Fruit fly (Drosophila melanogaster) whole organism, embryonic: Measurements from ENCODE around the gene PIG-Q.

Experiments used
- Awh ChIP-seq: fragments of 200-800 bp; sonication (Bioruptor generic); IDR thresholded peaks from 2 replicates; pipeline ENCODE4, ENCODE4 v1.3.6; 2022; ENCODE audit warnings: missing biosample characterization, missing genetic modification characterization
- Bteb2 ChIP-seq: fragments of 200-800 bp; sonication (Bioruptor generic); optimal IDR thresholded peaks from 2 replicates; lab custom pipeline; 2016; ENCODE audit warnings: missing biosample characterization, missing genetic modification characterization
- CG1024 ChIP-seq: fragments of 200-800 bp; sonication (Bioruptor generic); IDR thresholded peaks from 2 replicates; pipeline ENCODE4 v1.3.6; 2022; ENCODE audit warnings: missing biosample characterization, missing genetic modification characterization
- CG11504 ChIP-seq: fragments of 200-800 bp; sonication (Bioruptor generic); optimal IDR thresholded peaks from 3 replicates; lab custom pipeline; 2019; ENCODE audit warnings: missing biosample characterization, mild to moderate bottlenecking, missing genetic modification characterization, moderate library complexity
- CG11695 ChIP-seq: fragments of 200-800 bp; sonication (Bioruptor generic); IDR thresholded peaks from 3 replicates; pipeline ENCODE4 v1.3.6; 2022; ENCODE audit warnings: missing biosample characterization, missing genetic modification characterization
- CG14860 ChIP-seq: fragments of 200-800 bp; sonication (Bioruptor generic); IDR thresholded peaks from 3 replicates; pipeline ENCODE4 v1.3.6; 2022; ENCODE audit warnings: missing biosample characterization, missing genetic modification characterization; ENCODE audit not compliant: partially characterized antibody
- CG15011 ChIP-seq: fragments of 200-800 bp; sonication (Bioruptor generic); optimal IDR thresholded peaks from 3 replicates; lab custom pipeline; 2018; ENCODE audit warnings: missing biosample characterization, mild to moderate bottlenecking, missing genetic modification characterization
- CG16815 ChIP-seq: fragments of 200-800 bp; sonication (Bioruptor generic); optimal IDR thresholded peaks from 3 replicates; lab custom pipeline; 2017; ENCODE audit warnings: missing biosample characterization, mild to moderate bottlenecking, missing genetic modification characterization
- CG17361 ChIP-seq: fragments of 200-800 bp; sonication (Bioruptor generic); IDR thresholded peaks from 3 replicates; pipeline ENCODE4 v1.3.6; 2022; ENCODE audit warnings: missing biosample characterization, missing genetic modification characterization
- CG3163 ChIP-seq: fragments of 200-800 bp; sonication (Bioruptor generic); optimal IDR thresholded peaks from 3 replicates; lab custom pipeline; 2016; ENCODE audit warnings: missing biosample characterization, missing genetic modification characterization
- CG3407 ChIP-seq: fragments of 200-800 bp; sonication (Bioruptor generic); optimal IDR thresholded peaks from 2 replicates; lab custom pipeline; 2018; ENCODE audit warnings: missing biosample characterization, mild to moderate bottlenecking, missing genetic modification characterization
- CG5180 ChIP-seq: fragments of 200-800 bp; sonication (Bioruptor generic); optimal IDR thresholded peaks from 3 replicates; lab custom pipeline; 2017; ENCODE audit warnings: missing biosample characterization, missing genetic modification characterization, mild to moderate bottlenecking, moderate library complexity, missing genetic modification reagents
- CG6175 ChIP-seq: fragments of 200-800 bp; sonication (Bioruptor generic); IDR thresholded peaks from 3 replicates; pipeline ENCODE4 v1.3.6; 2022; ENCODE audit warnings: missing biosample characterization, missing genetic modification characterization
- CG6272 ChIP-seq: fragments of 200-800 bp; sonication (Bioruptor generic); IDR thresholded peaks from 2 replicates; pipeline ENCODE4 v1.3.6; 2022; ENCODE audit warnings: missing biosample characterization, missing genetic modification characterization
- CG7357 ChIP-seq: fragments of 200-800 bp; sonication (Bioruptor generic); IDR thresholded peaks from 3 replicates; pipeline ENCODE4 v1.3.6; 2022; ENCODE audit warnings: missing biosample characterization, missing genetic modification characterization
- CG7963 ChIP-seq: fragments of 200-800 bp; sonication (Bioruptor generic); IDR thresholded peaks from 3 replicates; pipeline ENCODE4 v1.3.6; 2022; ENCODE audit warnings: missing biosample characterization, missing genetic modification characterization; ENCODE audit not compliant: partially characterized antibody
- CG8765 ChIP-seq: fragments of 200-800 bp; sonication (Bioruptor generic); IDR thresholded peaks from 2 replicates; pipeline ENCODE4 v1.3.6; 2022; ENCODE audit warnings: missing biosample characterization, missing genetic modification characterization
- CG9727 ChIP-seq: fragments of 200-800 bp; sonication (Bioruptor generic); optimal IDR thresholded peaks from 3 replicates; lab custom pipeline; 2017; ENCODE audit warnings: missing biosample characterization, mild to moderate bottlenecking, missing genetic modification characterization
- CG9817 ChIP-seq: fragments of 200-800 bp; sonication (Bioruptor generic); optimal IDR thresholded peaks from 2 replicates; lab custom pipeline; 2018; ENCODE audit warnings: missing biosample characterization, mild to moderate bottlenecking, missing genetic modification characterization, moderate library complexity
- Chrac-16 ChIP-seq: fragments of 200-800 bp; sonication (Bioruptor generic); optimal IDR thresholded peaks from 3 replicates; lab custom pipeline; 2016; ENCODE audit warnings: missing biosample characterization, missing genetic modification characterization
- CoRest ChIP-seq: fragments of 200-800 bp; sonication (Bioruptor generic); optimal IDR thresholded peaks from 3 replicates; lab custom pipeline; 2018; ENCODE audit warnings: missing biosample characterization, mild to moderate bottlenecking, missing genetic modification characterization, moderate library complexity
- CrebB ChIP-seq: fragments of 200-800 bp; sonication (Bioruptor generic); optimal IDR thresholded peaks from 3 replicates; lab custom pipeline; 2018; ENCODE audit warnings: missing biosample characterization, mild to moderate bottlenecking, missing genetic modification characterization
- D19A ChIP-seq: fragments of 200-800 bp; optimal IDR thresholded peaks from 3 replicates; lab custom pipeline; 2019; ENCODE audit warnings: missing biosample characterization, mild to moderate bottlenecking, missing genetic modification characterization, moderate library complexity
- Dll ChIP-seq: fragments of 200-800 bp; sonication (Bioruptor generic); IDR thresholded peaks from 4 replicates; pipeline ENCODE4 v1.3.6; 2022; ENCODE audit warnings: missing biosample characterization, missing genetic modification characterization; ENCODE audit not compliant: partially characterized antibody
- Eip74EF ChIP-seq, 2 experiments: fragments of 200-800 bp in 1 of 2; fragments of >200 bp in 1 of 2; sonication (Bioruptor generic) in 1 of 2; optimal IDR thresholded peaks; 2 replicates each; lab custom pipeline; 2017 to 2019; ENCODE audit warnings: missing biosample characterization in 2 of 2, missing genetic modification characterization in 2 of 2, mild to moderate bottlenecking in 1 of 2, moderate library complexity in 1 of 2
- HLH4C ChIP-seq: fragments of 200-800 bp; sonication (Bioruptor generic); IDR thresholded peaks from 3 replicates; pipeline ENCODE4 v1.3.6; 2022; ENCODE audit warnings: missing biosample characterization, missing genetic modification characterization; ENCODE audit not compliant: partially characterized antibody
- Hmx ChIP-seq: fragments of 200-800 bp; sonication (Bioruptor generic); optimal IDR thresholded peaks from 2 replicates; lab custom pipeline; 2016; ENCODE audit warnings: missing biosample characterization, missing genetic modification characterization
- NK7.1 ChIP-seq: fragments of 200-800 bp; sonication (Bioruptor generic); optimal IDR thresholded peaks from 3 replicates; lab custom pipeline; 2016; ENCODE audit warnings: missing biosample characterization, missing genetic modification characterization
- Rfx ChIP-seq: fragments of 200-800 bp; sonication (Bioruptor generic); IDR thresholded peaks from 2 replicates; pipeline ENCODE4 v1.3.6; 2022; ENCODE audit warnings: missing biosample characterization, missing genetic modification characterization
- Ssrp ChIP-seq: fragments of 200-800 bp; sonication (Bioruptor generic); optimal IDR thresholded peaks from 2 replicates; lab custom pipeline; 2018; ENCODE audit warnings: missing biosample characterization, mild to moderate bottlenecking, missing genetic modification characterization, moderate library complexity
- ac ChIP-seq: fragments of 200-800 bp; sonication (Bioruptor generic); optimal IDR thresholded peaks from 3 replicates; lab custom pipeline; 2017; ENCODE audit warnings: missing biosample characterization, mild to moderate bottlenecking, missing genetic modification characterization
- ara ChIP-seq: fragments of 200-800 bp; sonication (Bioruptor generic); IDR thresholded peaks from 2 replicates; pipeline ENCODE4 v1.3.6; 2022; ENCODE audit warnings: missing biosample characterization, missing genetic modification characterization
- bcd ChIP-seq: fragments of 200-800 bp; sonication (Bioruptor generic); optimal IDR thresholded peaks from 2 replicates; lab custom pipeline; 2017; ENCODE audit warnings: missing biosample characterization, mild to moderate bottlenecking, missing genetic modification characterization
- cad ChIP-seq: fragments of >200 bp; optimal IDR thresholded peaks from 2 replicates; lab custom pipeline; 2017; ENCODE audit warnings: missing biosample characterization, missing genetic modification characterization
- chn ChIP-seq: fragments of 200-800 bp; sonication (Bioruptor generic); optimal IDR thresholded peaks from 2 replicates; lab custom pipeline; 2016; ENCODE audit warnings: missing biosample characterization, missing genetic modification characterization
- crc ChIP-seq: fragments of 200-800 bp; sonication (Bioruptor generic); optimal IDR thresholded peaks from 2 replicates; lab custom pipeline; 2016; ENCODE audit warnings: missing biosample characterization, missing genetic modification characterization
- crp ChIP-seq, 2 experiments: fragments of 200-800 bp; sonication (Bioruptor generic); optimal IDR thresholded peaks; 2 replicates in 1 of 2; 3 replicates in 1 of 2; lab custom pipeline; 2017; ENCODE audit warnings: missing biosample characterization in 2 of 2, missing genetic modification characterization in 2 of 2, mild to moderate bottlenecking in 1 of 2, moderate library complexity in 1 of 2
- dimm ChIP-seq: fragments of 200-800 bp; sonication (Bioruptor generic); IDR thresholded peaks from 2 replicates; pipeline ENCODE4 v1.3.6; 2022; ENCODE audit warnings: missing biosample characterization, missing genetic modification characterization
- eve ChIP-seq, 2 experiments: fragments of >200 bp; optimal IDR thresholded peaks; 2 replicates each; lab custom pipeline; 2017; ENCODE audit warnings: missing biosample characterization in 2 of 2, missing genetic modification characterization in 2 of 2
- exex ChIP-seq: fragments of 200-800 bp; sonication (Bioruptor generic); optimal IDR thresholded peaks from 4 replicates; lab custom pipeline; 2018; ENCODE audit warnings: missing biosample characterization, mild to moderate bottlenecking, missing genetic modification characterization, moderate library complexity
- kni ChIP-seq: fragments of 200-800 bp; sonication (Bioruptor generic); optimal IDR thresholded peaks from 3 replicates; lab custom pipeline; 2017; ENCODE audit warnings: mild to moderate bottlenecking, missing biosample characterization, missing genetic modification reagents, missing genetic modification characterization
- lab ChIP-seq: fragments of 200-800 bp; sonication (Bioruptor generic); optimal IDR thresholded peaks from 3 replicates; lab custom pipeline; 2017; ENCODE audit warnings: missing biosample characterization, missing genetic modification characterization, mild to moderate bottlenecking, moderate library complexity, missing genetic modification reagents
- lov ChIP-seq, 2 experiments: fragments of 200-800 bp in 1 of 2; fragments of >200 bp in 1 of 2; sonication (Bioruptor generic) in 1 of 2; IDR thresholded peaks in 1 of 2; optimal IDR thresholded peaks in 1 of 2; 2 replicates in 1 of 2; 3 replicates in 1 of 2; pipeline versions ENCODE4 v1.3.6 to Lab custom; 2017 to 2022; ENCODE audit warnings: missing biosample characterization in 1 of 2, missing genetic modification characterization in 1 of 2
- nau ChIP-seq: fragments of 200-800 bp; sonication (Bioruptor generic); optimal IDR thresholded peaks from 3 replicates; lab custom pipeline; 2017; ENCODE audit warnings: missing biosample characterization, mild to moderate bottlenecking, missing genetic modification characterization, missing genetic modification reagents
- p53 ChIP-seq: fragments of 200-800 bp; sonication (Bioruptor generic); optimal IDR thresholded peaks from 2 replicates; lab custom pipeline; 2016; ENCODE audit warnings: missing biosample characterization, missing genetic modification characterization
- ranshi ChIP-seq: fragments of 200-800 bp; sonication (Bioruptor generic); IDR thresholded peaks from 2 replicates; pipeline ENCODE4 v1.3.6; 2022; ENCODE audit warnings: missing biosample characterization, missing genetic modification characterization
- slou ChIP-seq: fragments of 200-800 bp; sonication (Bioruptor generic); optimal IDR thresholded peaks from 3 replicates; lab custom pipeline; 2016; ENCODE audit warnings: missing biosample characterization, missing genetic modification characterization
- slp2 ChIP-seq: fragments of 200-800 bp; sonication (Bioruptor generic); optimal IDR thresholded peaks from 2 replicates; lab custom pipeline; 2016; ENCODE audit warnings: missing biosample characterization, missing genetic modification characterization

PIG-Q gene

dm6 chrX:16383667-16384515 lies 24.9 kb downstream of the PIG-Q start (continued):
- no peak for TF ChIP-seq eve (GFP tag; optimal IDR thresholded peaks at IDR 0.05; lab: Kevin White, UChicago)
- peak; percentile 72 for TF ChIP-seq CG3407 (GFP tag; lab: Kevin White, UChicago)
- TF ChIP-seq Ssrp (tag; lab: Kevin White, UChicago): no peak
- no peak for TF ChIP-seq HLH4C (GFP tag; lab: Robert Waterston, UW)
- TF ChIP-seq CG14860 (GFP tag; lab: Robert Waterston, UW): no peak
- TF ChIP-seq CG9727: peak; percentile 76
- TF ChIP-seq CrebB (tag; lab: Kevin White, UChicago): peak; percentile 94
- no peak for TF ChIP-seq CG3163 (GFP tag; lab: Kevin White, UChicago)
- peak; percentile 64 for TF ChIP-seq crc
- no peak for TF ChIP-seq CoRest
- peak; percentile 1 for TF ChIP-seq Hmx (GFP tag; lab: Kevin White, UChicago)
- no peak for TF ChIP-seq CG7357 (GFP tag; lab: Robert Waterston, UW)
- no peak for TF ChIP-seq cad (GFP tag; lab: Kevin White, UChicago)
- TF ChIP-seq CG11504 (tag; lab: Kevin White, UChicago): no peak
- no peak; the same call in 2 of the 3 replicates for TF ChIP-seq CG17361
- no peak for TF ChIP-seq Chrac-16 (GFP tag; lab: Kevin White, UChicago)
- no peak for TF ChIP-seq bcd (GFP tag; lab: Kevin White, UChicago)
- TF ChIP-seq CG15011 (GFP tag; lab: Kevin White, UChicago): peak; percentile 91
- peak; percentile 50 for TF ChIP-seq D19A
- TF ChIP-seq Awh (GFP tag; lab: Robert Waterston, UW): peak; percentile 81
- TF ChIP-seq dimm (GFP tag; lab: Robert Waterston, UW): no peak
- no peak for TF ChIP-seq p53
- TF ChIP-seq CG5180 (GFP tag; lab: Kevin White, UChicago): peak; percentile 78
- TF ChIP-seq CG7963 (GFP tag; lab: Robert Waterston, UW): no peak
- TF ChIP-seq CG16815 (GFP tag; lab: Kevin White, UChicago): no peak
- TF ChIP-seq kni (GFP tag; lab: Kevin White, UChicago): peak; percentile 73
- peak; percentile 72 for TF ChIP-seq Bteb2
- no peak for TF ChIP-seq chn
- no peak for TF ChIP-seq CG6272 (GFP tag; lab: Robert Waterston, UW)
- TF ChIP-seq Rfx (GFP tag; lab: Robert Waterston, UW): peak; percentile 68; the same call in 1 of the 2 replicates
- TF ChIP-seq Eip74EF (GFP tag; optimal IDR thresholded peaks at IDR 0.05; lab: Kevin White, UChicago): peak in 1 of 2 experiments; percentile 83
- no peak for TF ChIP-seq lov (optimal IDR thresholded peaks at IDR 0.05; lab: Kevin White, UChicago)
- TF ChIP-seq lov (GFP tag; IDR thresholded peaks at IDR 0.05; lab: Robert Waterston, UW): no peak
- peak; percentile 56 for TF ChIP-seq CG9817
- no peak for TF ChIP-seq lab (GFP tag; lab: Kevin White, UChicago)
- peak; percentile 80 for TF ChIP-seq CG11695 (GFP tag; lab: Robert Waterston, UW)
- TF ChIP-seq CG1024 (GFP tag; lab: Robert Waterston, UW): peak; percentile 32; the same call in 1 of the 2 replicates
- TF ChIP-seq ac: peak; percentile 74
- peak; percentile 74 for TF ChIP-seq NK7.1 (GFP tag; lab: Kevin White, UChicago)
- no peak for TF ChIP-seq nau (GFP tag; lab: Kevin White, UChicago)
- TF ChIP-seq crp (GFP tag; optimal IDR thresholded peaks at IDR 0.05; lab: Kevin White, UChicago): no peak
- peak; percentile 64 for TF ChIP-seq slou (GFP tag; lab: Kevin White, UChicago)
- TF ChIP-seq ranshi: peak; percentile 69; the same call in 1 of the 2 replicates
- no peak for TF ChIP-seq CG8765 (GFP tag; lab: Robert Waterston, UW)
- no peak for TF ChIP-seq Dll (GFP tag; lab: Robert Waterston, UW)
- no peak for TF ChIP-seq slp2
- TF ChIP-seq CG6175 (GFP tag; lab: Robert Waterston, UW): no peak
- peak; percentile 38; the same call in 1 of the 2 replicates for TF ChIP-seq ara
- peak; percentile 76 for TF ChIP-seq exex
